Fruit fly (Drosophila melanogaster) whole organism, wandering third instar larva: ENCODE data around the gene dlp.
A peak's percentile ranks its signal among the peaks of the same experiment; 100 is the strongest.

Source experiments
- Abd-B ChIP-seq: fragments of >200 bp; optimal IDR thresholded peaks from 2 replicates; lab custom pipeline; 2017; ENCODE audit warnings: missing biosample characterization, missing genetic modification characterization
- CG32264 ChIP-seq: fragments of 200-800 bp; sonication (Bioruptor generic); optimal IDR thresholded peaks from 2 replicates; lab custom pipeline; 2016; ENCODE audit warnings: missing biosample characterization, missing genetic modification characterization
- CG9705 ChIP-seq: fragments of 200-800 bp; sonication (Bioruptor generic); optimal IDR thresholded peaks from 2 replicates; lab custom pipeline; 2018; ENCODE audit warnings: missing biosample characterization, mild to moderate bottlenecking, missing genetic modification characterization
- CrebA ChIP-seq: fragments of 200-800 bp; sonication (Bioruptor generic); optimal IDR thresholded peaks from 2 replicates; lab custom pipeline; 2016; ENCODE audit warnings: missing biosample characterization, mild to moderate bottlenecking, missing genetic modification characterization, borderline replicate concordance
- Dfd ChIP-seq: fragments of >200 bp; optimal IDR thresholded peaks from 2 replicates; lab custom pipeline; 2017; ENCODE audit warnings: missing biosample characterization, missing genetic modification characterization
- Dif ChIP-seq: fragments of 200-275, 200-300 bp; sonication (Bioruptor generic); optimal IDR thresholded peaks from 2 replicates; lab custom pipeline; 2018; ENCODE audit warnings: missing biosample characterization, missing genetic modification characterization; ENCODE audit not compliant: partially characterized antibody
- GATAd ChIP-seq: sonication (Bioruptor generic); optimal IDR thresholded peaks from 2 replicates; lab custom pipeline; 2016; ENCODE audit warnings: missing biosample characterization, missing genetic modification characterization
- HLH106 ChIP-seq: fragments of 200-800 bp; optimal IDR thresholded peaks from 3 replicates; lab custom pipeline; 2019; ENCODE audit warnings: missing biosample characterization, mild to moderate bottlenecking, missing genetic modification characterization, moderate library complexity
- Hnf4 ChIP-seq: fragments of 200-800 bp; sonication (Bioruptor generic); optimal IDR thresholded peaks from 2 replicates; lab custom pipeline; 2016; ENCODE audit warnings: missing biosample characterization, mild to moderate bottlenecking, missing genetic modification characterization
- Hr78 ChIP-seq: fragments of >200 bp; optimal IDR thresholded peaks from 2 replicates; lab custom pipeline; 2017; ENCODE audit warnings: missing biosample characterization, missing genetic modification characterization
- Hr83 ChIP-seq: fragments of 200-300 bp; sonication (Bioruptor generic); optimal IDR thresholded peaks from 2 replicates; lab custom pipeline; 2016; ENCODE audit warnings: missing biosample characterization, mild to moderate bottlenecking, missing genetic modification characterization, moderate library complexity; ENCODE audit not compliant: poor library complexity, severe bottlenecking
- Jra ChIP-seq: sonication (Bioruptor generic); optimal IDR thresholded peaks from 2 replicates; lab custom pipeline; 2016; ENCODE audit warnings: missing biosample characterization, missing genetic modification characterization
- Mio ChIP-seq: sonication (Bioruptor generic); optimal IDR thresholded peaks from 2 replicates; lab custom pipeline; 2016; ENCODE audit warnings: missing biosample characterization, missing genetic modification characterization
- Myc ChIP-seq: fragments of >200 bp; optimal IDR thresholded peaks from 2 replicates; lab custom pipeline; 2017
- N ChIP-seq: fragments of >200 bp; optimal IDR thresholded peaks from 2 replicates; lab custom pipeline; 2018; ENCODE audit warnings: missing biosample characterization, missing external identifiers, missing genetic modification characterization
- OdsH ChIP-seq: fragments of 200-800 bp; sonication (Bioruptor generic); optimal IDR thresholded peaks from 2 replicates; lab custom pipeline; 2016; ENCODE audit warnings: missing biosample characterization, mild to moderate bottlenecking, missing genetic modification characterization
- Rel ChIP-seq, 2 experiments: fragments of 200-800 bp; sonication (Bioruptor generic) in 1 of 2; optimal IDR thresholded peaks; 2 replicates in 1 of 2; 3 replicates in 1 of 2; lab custom pipeline; 2016 to 2019; ENCODE audit warnings: mild to moderate bottlenecking in 2 of 2, missing biosample characterization in 2 of 2, missing genetic modification characterization in 2 of 2, moderate library complexity in 1 of 2
- Sp1 ChIP-seq: fragments of 200-800 bp; sonication (Bioruptor generic); optimal IDR thresholded peaks from 3 replicates; lab custom pipeline; 2019; ENCODE audit warnings: missing biosample characterization, mild to moderate bottlenecking, missing genetic modification characterization, moderate library complexity
- Vsx2 ChIP-seq: fragments of 200-300, 225-300 bp; sonication (Bioruptor generic); optimal IDR thresholded peaks from 2 replicates; lab custom pipeline; 2018; ENCODE audit warnings: missing biosample characterization, missing genetic modification characterization; ENCODE audit not compliant: partially characterized antibody
- br ChIP-seq: fragments of 200-800 bp; sonication (Bioruptor generic); optimal IDR thresholded peaks from 2 replicates; lab custom pipeline; 2016; ENCODE audit warnings: missing biosample characterization, missing genetic modification characterization
- brk ChIP-seq: fragments of 200-800 bp; sonication (Bioruptor generic); optimal IDR thresholded peaks from 2 replicates; lab custom pipeline; 2016; ENCODE audit warnings: missing biosample characterization, mild to moderate bottlenecking, missing genetic modification characterization
- dl ChIP-seq, 2 experiments: fragments of 175-275, 200-275 bp in 1 of 2; fragments of 200-275 bp in 1 of 2; sonication (Bioruptor generic); optimal IDR thresholded peaks; lab custom pipeline; 2018; ENCODE audit warnings: mild to moderate bottlenecking in 2 of 2, missing biosample characterization in 2 of 2, missing genetic modification characterization in 2 of 2, moderate library complexity in 2 of 2; ENCODE audit not compliant: partially characterized antibody in 2 of 2, insufficient read depth in 1 of 2
- dmrt93B ChIP-seq: fragments of 200-800 bp; sonication (Bioruptor generic); optimal IDR thresholded peaks from 2 replicates; lab custom pipeline; 2018; ENCODE audit warnings: missing biosample characterization, mild to moderate bottlenecking, missing genetic modification characterization
- dsf ChIP-seq: sonication (Bioruptor generic); optimal IDR thresholded peaks from 2 replicates; lab custom pipeline; 2016; ENCODE audit warnings: missing biosample characterization, missing genetic modification characterization, borderline replicate concordance
- ey ChIP-seq: fragments of 200-800 bp; sonication (Bioruptor generic); optimal IDR thresholded peaks from 2 replicates; lab custom pipeline; 2016; ENCODE audit warnings: missing biosample characterization, missing genetic modification characterization
- foxo ChIP-seq, 2 experiments: fragments of 200-800 bp; sonication (Bioruptor generic); optimal IDR thresholded peaks; 2 replicates in 1 of 2; 3 replicates in 1 of 2; lab custom pipeline; 2016 to 2017; ENCODE audit warnings: missing biosample characterization in 2 of 2, missing genetic modification characterization in 2 of 2
- fru ChIP-seq: fragments of 200-800 bp; sonication (Bioruptor generic); optimal IDR thresholded peaks from 3 replicates; lab custom pipeline; 2016; ENCODE audit warnings: missing biosample characterization, mild to moderate bottlenecking, missing genetic modification characterization
- h ChIP-seq: fragments of 200-800 bp; sonication (Bioruptor generic); optimal IDR thresholded peaks from 3 replicates; lab custom pipeline; 2016; ENCODE audit warnings: missing biosample characterization, mild to moderate bottlenecking, missing genetic modification characterization
- jim ChIP-seq: fragments of 175-275, 200-325 bp; sonication (Bioruptor generic); optimal IDR thresholded peaks from 2 replicates; lab custom pipeline; 2016; ENCODE audit warnings: missing biosample characterization, mild to moderate bottlenecking, missing genetic modification characterization
- lola ChIP-seq: fragments of >200 bp; optimal IDR thresholded peaks from 2 replicates; lab custom pipeline; 2017; ENCODE audit warnings: missing biosample characterization, missing genetic modification characterization
- pan ChIP-seq: fragments of >200 bp; optimal IDR thresholded peaks from 2 replicates; lab custom pipeline; 2017
- psq ChIP-seq: fragments of 200-800 bp; sonication (Bioruptor generic); optimal IDR thresholded peaks from 3 replicates; lab custom pipeline; 2017; ENCODE audit warnings: missing biosample characterization, mild to moderate bottlenecking, missing genetic modification characterization, moderate library complexity
- rgr ChIP-seq: fragments of 200-800 bp; sonication (Bioruptor generic); optimal IDR thresholded peaks from 3 replicates; lab custom pipeline; 2016; ENCODE audit warnings: missing biosample characterization, mild to moderate bottlenecking, missing genetic modification characterization
- sage ChIP-seq: fragments of 200-800 bp; sonication (Bioruptor generic); optimal IDR thresholded peaks from 2 replicates; lab custom pipeline; 2016; ENCODE audit warnings: missing biosample characterization, mild to moderate bottlenecking, missing genetic modification characterization
- sv ChIP-seq: fragments of 200-800 bp; sonication (Bioruptor generic); optimal IDR thresholded peaks from 3 replicates; lab custom pipeline; 2016; ENCODE audit warnings: missing biosample characterization, missing genetic modification characterization
- tai ChIP-seq: sonication (Bioruptor generic); optimal IDR thresholded peaks from 2 replicates; lab custom pipeline; 2016; ENCODE audit warnings: missing biosample characterization, missing genetic modification characterization
- usp ChIP-seq: fragments of >200 bp; optimal IDR thresholded peaks from 2 replicates; lab custom pipeline; 2017; ENCODE audit warnings: missing biosample characterization, missing genetic modification characterization
- woc ChIP-seq: sonication (Bioruptor generic); optimal IDR thresholded peaks from 2 replicates; lab custom pipeline; 2016; ENCODE audit warnings: missing biosample characterization, mild to moderate bottlenecking, missing genetic modification characterization

Gene dlp

DNA sequence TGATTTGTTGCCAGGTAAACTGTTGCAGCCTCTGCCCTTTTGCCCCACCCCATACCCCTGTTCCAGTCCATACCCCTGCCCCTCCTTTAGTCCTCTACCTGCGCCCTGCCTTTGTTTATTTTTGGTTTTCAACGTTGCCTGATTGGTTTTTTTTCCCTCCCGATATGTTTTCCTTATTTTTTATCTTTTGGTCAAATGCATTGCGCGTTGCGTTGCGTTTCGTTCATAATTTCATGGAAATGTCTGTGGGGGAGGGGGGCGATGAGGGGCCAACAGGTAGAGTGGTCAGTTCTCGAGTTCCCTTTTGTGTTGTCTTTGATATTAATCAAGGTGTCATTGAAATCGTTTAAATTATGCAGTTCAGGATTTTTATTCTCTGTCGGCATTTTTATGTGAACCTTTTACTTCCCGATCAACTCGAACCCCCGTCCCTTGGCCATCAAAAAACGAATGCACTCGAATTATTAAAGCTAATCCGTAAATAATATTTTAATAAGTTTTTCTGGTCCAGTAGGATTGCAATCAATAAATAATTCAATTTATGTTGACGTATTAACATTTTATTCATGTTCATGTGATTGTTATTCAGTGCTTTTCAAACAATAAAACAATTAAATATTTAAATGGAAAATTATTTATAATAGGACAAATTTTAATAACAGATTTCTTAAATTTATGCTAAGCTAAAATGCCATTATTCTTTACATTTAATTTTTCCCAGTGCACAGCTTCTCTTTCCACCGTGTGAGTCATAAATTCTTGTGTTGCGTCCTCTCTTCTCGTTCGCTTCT is 2.6 kb downstream of the dlp start:
- TF ChIP-seq Dif, result peak; percentile 44
- TF ChIP-seq woc (GFP tag; lab: Kevin White, UChicago), result peak; percentile 46
- TF ChIP-seq OdsH (GFP tag; lab: Kevin White, UChicago), result peak; percentile 80
- TF ChIP-seq N (GFP tag; lab: Kevin White, UChicago), result no peak
- TF ChIP-seq GATAd (GFP tag; lab: Kevin White, UChicago), result no peak
- TF ChIP-seq brk, result peak; percentile 70
- no peak for TF ChIP-seq pan
- TF ChIP-seq sage (GFP tag; lab: Kevin White, UChicago), result peak; percentile 42
- peak; percentile 41 for TF ChIP-seq jim (GFP tag; lab: Kevin White, UChicago)
- TF ChIP-seq psq (GFP tag; lab: Kevin White, UChicago), result peak; percentile 93
- TF ChIP-seq Jra (GFP tag; lab: Kevin White, UChicago), result peak; percentile 67
- no peak for TF ChIP-seq dl (GFP tag; optimal IDR thresholded peaks at IDR 0.05; lab: Kevin White, UChicago; ENCODE audit: insufficient read depth in 1 of 2, partially characterized antibody in 2 of 2)
- TF ChIP-seq dsf (GFP tag; lab: Kevin White, UChicago), result peak; percentile 12
- TF ChIP-seq Hr83 (GFP tag; lab: Kevin White, UChicago), result no peak
- TF ChIP-seq ey, result peak; percentile 71
- no peak for TF ChIP-seq Mio (GFP tag; lab: Kevin White, UChicago)
- no peak for TF ChIP-seq Myc (lab: Kevin White, UChicago)
- no peak for TF ChIP-seq lola (GFP tag; lab: Kevin White, UChicago)
- peak; percentile 93 for TF ChIP-seq HLH106 (tag; lab: Kevin White, UChicago)
- peak; percentile 79 for TF ChIP-seq fru (GFP tag; lab: Kevin White, UChicago)
- TF ChIP-seq Dfd (GFP tag; lab: Kevin White, UChicago), result no peak
- TF ChIP-seq Rel (GFP tag; optimal IDR thresholded peaks at IDR 0.05; lab: Kevin White, UChicago), result no peak
- TF ChIP-seq Rel (tag; optimal IDR thresholded peaks at IDR 0.05; lab: Kevin White, UChicago), result peak; percentile 53
- no peak for TF ChIP-seq sv (GFP tag; lab: Kevin White, UChicago)
- peak; percentile 54 for TF ChIP-seq CG9705 (GFP tag; lab: Kevin White, UChicago)
- peak; percentile 30 for TF ChIP-seq Vsx2 (GFP tag; lab: Kevin White, UChicago)
- no peak for TF ChIP-seq usp (GFP tag; lab: Kevin White, UChicago)
- TF ChIP-seq rgr (GFP tag; lab: Kevin White, UChicago), result peak; percentile 80
- peak; percentile 37 for TF ChIP-seq br (GFP tag; lab: Kevin White, UChicago)
- TF ChIP-seq Sp1 (GFP tag; lab: Kevin White, UChicago), result peak; percentile 92
- TF ChIP-seq Abd-B (GFP tag; lab: Kevin White, UChicago), result no peak
- peak; percentile 20 for TF ChIP-seq Hnf4 (GFP tag; lab: Kevin White, UChicago)
- peak; percentile 76 for TF ChIP-seq dmrt93B (GFP tag; lab: Kevin White, UChicago)
- no peak for TF ChIP-seq CrebA
- peak; percentile 64 for TF ChIP-seq tai (GFP tag; lab: Kevin White, UChicago)
- TF ChIP-seq h, result peak; percentile 88
- no peak for TF ChIP-seq Hr78 (GFP tag; lab: Kevin White, UChicago)
- no peak for TF ChIP-seq CG32264 (GFP tag; lab: Kevin White, UChicago)
- peak in 1 of 2 experiments; percentile 87 for TF ChIP-seq foxo (GFP tag; optimal IDR thresholded peaks at IDR 0.05; lab: Kevin White, UChicago)

DNA sequence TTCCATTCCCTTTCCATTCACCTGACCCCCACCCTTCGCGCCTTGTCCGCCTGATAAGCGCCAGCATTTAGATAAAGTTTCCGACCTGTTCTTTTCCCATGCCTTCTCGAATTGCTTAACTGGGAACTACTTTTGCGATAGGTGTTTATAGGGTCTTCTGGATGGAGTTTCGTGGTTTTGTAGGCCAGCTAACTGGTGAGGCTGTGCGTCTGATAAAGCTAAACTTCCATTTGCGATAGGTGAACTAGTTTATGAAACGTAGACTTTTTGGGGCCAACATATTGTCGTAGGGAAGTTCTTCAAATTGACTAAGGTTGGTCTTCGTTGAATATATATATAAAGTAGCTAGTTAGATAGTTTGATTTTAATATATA is 3.1 kb downstream of the dlp start:
- no peak for TF ChIP-seq rgr (GFP tag; lab: Kevin White, UChicago)
- TF ChIP-seq CG32264 (GFP tag; lab: Kevin White, UChicago), result no peak
- no peak for TF ChIP-seq dmrt93B (GFP tag; lab: Kevin White, UChicago)
- no peak for TF ChIP-seq woc (GFP tag; lab: Kevin White, UChicago)
- no peak for TF ChIP-seq Myc (lab: Kevin White, UChicago)
- TF ChIP-seq sage (GFP tag; lab: Kevin White, UChicago), result no peak
- no peak for TF ChIP-seq CG9705 (GFP tag; lab: Kevin White, UChicago)
- no peak for TF ChIP-seq dsf (GFP tag; lab: Kevin White, UChicago)
- no peak for TF ChIP-seq brk
- TF ChIP-seq Hr83 (GFP tag; lab: Kevin White, UChicago), result no peak
- TF ChIP-seq Mio (GFP tag; lab: Kevin White, UChicago), result no peak
- TF ChIP-seq OdsH (GFP tag; lab: Kevin White, UChicago), result no peak
- TF ChIP-seq jim (GFP tag; lab: Kevin White, UChicago), result no peak
